Fruit fly (Drosophila melanogaster): ENCODE measurements around the gene CG13607.
A peak's percentile ranks its signal among the peaks of the same experiment; 100 is the strongest.

CG13607 gene

dm6 chr3R:24163556-24164022 lies 47.5 kb upstream of the CG13607 start, which contains the start of gene Apc2 (continued):
- TF ChIP-seq her (GFP tag; optimal IDR thresholded peaks at IDR 0.05) (no peak), CG4854 (GFP tag; optimal IDR thresholded peaks at IDR 0.05) (peak; percentile 25), chn (GFP tag; optimal IDR thresholded peaks at IDR 0.05) (no peak), Hand (GFP tag; optimal IDR thresholded peaks at IDR 0.05) (no peak), Lhr (GFP tag; optimal IDR thresholded peaks at IDR 0.05) (peak; percentile 43), schlank (tag; optimal IDR thresholded peaks at IDR 0.05) (no peak), CG10321 (GFP tag; IDR thresholded peaks at IDR 0.05) (0 out of 2 replicates have a peak, but pooled peaks have one; percentile 21), Blimp-1 (GFP tag; optimal IDR thresholded peaks at IDR 0.05) (peak; percentile 60), Drgx (GFP tag; IDR thresholded peaks at IDR 0.05) (peak; percentile 52; the same call in 1 of the 2 replicates), Nf-YB (GFP tag; optimal IDR thresholded peaks at IDR 0.05) (peak; percentile 35), HLH4C (GFP tag; IDR thresholded peaks at IDR 0.05; ENCODE audit: partially characterized antibody) (peak; percentile 27; the same call in 1 of the 3 replicates), CG16779 (GFP tag; IDR thresholded peaks at IDR 0.05) (no peak), CG18262 (tag; optimal IDR thresholded peaks at IDR 0.05) (peak; percentile 75), CG9797 (GFP tag; optimal IDR thresholded peaks at IDR 0.05) (no peak), bsh (GFP tag; optimal IDR thresholded peaks at IDR 0.05) (peak in 1 of 2 experiments; percentile 63), unpg (GFP tag; optimal IDR thresholded peaks at IDR 0.05) (peak; percentile 66), Trl (optimal IDR thresholded peaks at IDR 0.05) (no peak), Trl (GFP tag; optimal IDR thresholded peaks at IDR 0.05) (peak; percentile 16), fd96Cb (tag; optimal IDR thresholded peaks at IDR 0.05) (peak; percentile 62), CG17912 (GFP tag; optimal IDR thresholded peaks at IDR 0.05) (no peak), yki (optimal IDR thresholded peaks at IDR 0.05) (no peak), CG8924 (tag; optimal IDR thresholded peaks at IDR 0.05) (peak; percentile 65), Gug (GFP tag; IDR thresholded peaks at IDR 0.05) (0 out of 4 replicates have a peak, but pooled peaks have one; percentile 12), zf30C (GFP tag; optimal IDR thresholded peaks at IDR 0.05) (no peak), ftz-f1 (GFP tag; optimal IDR thresholded peaks at IDR 0.05) (no peak), fd102C (GFP tag; optimal IDR thresholded peaks at IDR 0.05) (no peak), CG2199 (GFP tag; IDR thresholded peaks at IDR 0.05) (no peak), MTF-1 (GFP tag; optimal IDR thresholded peaks at IDR 0.05; ENCODE audit: borderline replicate concordance) (no peak), Side (GFP tag; optimal IDR thresholded peaks at IDR 0.05) (no peak), E2f1 (GFP tag; IDR thresholded peaks at IDR 0.05) (peak; percentile 56; the same call in 1 of the 2 replicates), CG1832 (GFP tag; optimal IDR thresholded peaks at IDR 0.05) (no peak), CG11723 (GFP tag; optimal IDR thresholded peaks at IDR 0.05) (peak; percentile 2), da (GFP tag; optimal IDR thresholded peaks at IDR 0.05) (no peak), danr (GFP tag; IDR thresholded peaks at IDR 0.05) (no peak), Awh (GFP tag; IDR thresholded peaks at IDR 0.05) (no peak), Kr (GFP tag; optimal IDR thresholded peaks at IDR 0.05) (no peak), CG18619 (GFP tag; optimal IDR thresholded peaks at IDR 0.05) (peak; percentile 39), Atf-2 (GFP tag; optimal IDR thresholded peaks at IDR 0.05) (no peak), CG10565 (GFP tag; optimal IDR thresholded peaks at IDR 0.05) (no peak), CG8944 (GFP tag; optimal IDR thresholded peaks at IDR 0.05) (no peak), CG18764 (GFP tag; optimal IDR thresholded peaks at IDR 0.05) (peak; percentile 13), Lpt (GFP tag; optimal IDR thresholded peaks at IDR 0.05) (no peak), zfh1 (GFP tag; IDR thresholded peaks at IDR 0.05) (peak; percentile 63; the same call in 2 of the 3 replicates), CG3407 (GFP tag; optimal IDR thresholded peaks at IDR 0.05) (no peak), CG8089 (GFP tag; optimal IDR thresholded peaks at IDR 0.05) (no peak), BtbVII (GFP tag; optimal IDR thresholded peaks at IDR 0.05) (no peak), inv (GFP tag; IDR thresholded peaks at IDR 0.05; ENCODE audit: partially characterized antibody) (no peak), Aef1 (GFP tag; IDR thresholded peaks at IDR 0.05) (peak; percentile 48), sqz (GFP tag; optimal IDR thresholded peaks at IDR 0.05) (no peak), sr (GFP tag; IDR thresholded peaks at IDR 0.05) (no peak), CG12155 (GFP tag; optimal IDR thresholded peaks at IDR 0.05) (peak; percentile 32), cas (GFP tag; IDR thresholded peaks at IDR 0.05) (no peak)
